Worm (Caenorhabditis elegans) whole organism, young adult: ENCODE results near the gene clec-153.

ENCODE experiments used
- C06A6.2 ChIP-seq: fragments of 200-800 bp; sonication (Bioruptor generic); conservative IDR thresholded peaks from 2 replicates; pipeline ENCODE4 v1.3.6; 2022; ENCODE audit warnings: missing genetic modification characterization, missing compliant biosample characterization
- T26A5.8 ChIP-seq: sonication (generic microtip); optimal IDR thresholded peaks from 2 replicates; lab custom pipeline; 2016; ENCODE audit warnings: missing genetic modification characterization, missing compliant biosample characterization
- bed-2 ChIP-seq: fragments of 200-800 bp; sonication (Bioruptor generic); IDR thresholded peaks from 2 replicates; pipeline ENCODE4 v1.3.6; 2022; ENCODE audit warnings: missing genetic modification reagents, missing genetic modification characterization, missing compliant biosample characterization
- ceh-91 ChIP-seq: fragments of 200-800 bp; sonication (Bioruptor generic); IDR thresholded peaks from 2 replicates; pipeline ENCODE4 v1.3.6; 2022; ENCODE audit warnings: missing genetic modification reagents, missing genetic modification characterization, missing compliant biosample characterization
- dpl-1 ChIP-seq: fragments of 150-350 bp; optimal IDR thresholded peaks from 2 replicates; lab custom pipeline; 2014; ENCODE audit warnings: missing biosample characterization, missing genetic modification reagents, missing genetic modification characterization
- let-607 ChIP-seq, 2 experiments: fragments of 200-800 bp in 1 of 2; sonication (Bioruptor generic) in 1 of 2; sonication (generic microtip) in 1 of 2; optimal IDR thresholded peaks; 2 replicates each; lab custom pipeline; 2016 to 2018; ENCODE audit warnings: mild to moderate bottlenecking in 2 of 2, missing compliant biosample characterization in 2 of 2, missing genetic modification characterization in 2 of 2, moderate library complexity in 2 of 2, missing genotype in 1 of 2
- mes-4 ChIP-seq: sonication (generic microtip); optimal IDR thresholded peaks from 2 replicates; lab custom pipeline; 2016; ENCODE audit warnings: missing genotype, missing genetic modification characterization, missing compliant biosample characterization
- snpc-3.4 ChIP-seq: sonication (generic microtip); optimal IDR thresholded peaks from 2 replicates; lab custom pipeline; 2017; ENCODE audit warnings: missing genetic modification characterization, mild to moderate bottlenecking, missing compliant biosample characterization, antibody characterized with exemption, moderate library complexity, missing genotype, missing genetic modification reagents
- snpc-4 ChIP-seq, 5 experiments: fragments of 150-350 bp in 1 of 5; sonication (generic microtip) in 4 of 5; optimal IDR thresholded peaks; 2 replicates each; lab custom pipeline; 2014 to 2018; ENCODE audit warnings: missing genetic modification characterization in 5 of 5, missing biosample characterization in 3 of 5, antibody characterized with exemption in 2 of 5, mild to moderate bottlenecking in 2 of 5, missing compliant biosample characterization in 2 of 5, missing genotype in 2 of 5, moderate library complexity in 2 of 5, missing genetic modification reagents in 1 of 5
- zim-3 ChIP-seq: sonication (generic microtip); optimal IDR thresholded peaks from 2 replicates; lab custom pipeline; 2017; ENCODE audit warnings: mild to moderate bottlenecking, missing genetic modification characterization, moderate library complexity, missing compliant biosample characterization

DNA sequence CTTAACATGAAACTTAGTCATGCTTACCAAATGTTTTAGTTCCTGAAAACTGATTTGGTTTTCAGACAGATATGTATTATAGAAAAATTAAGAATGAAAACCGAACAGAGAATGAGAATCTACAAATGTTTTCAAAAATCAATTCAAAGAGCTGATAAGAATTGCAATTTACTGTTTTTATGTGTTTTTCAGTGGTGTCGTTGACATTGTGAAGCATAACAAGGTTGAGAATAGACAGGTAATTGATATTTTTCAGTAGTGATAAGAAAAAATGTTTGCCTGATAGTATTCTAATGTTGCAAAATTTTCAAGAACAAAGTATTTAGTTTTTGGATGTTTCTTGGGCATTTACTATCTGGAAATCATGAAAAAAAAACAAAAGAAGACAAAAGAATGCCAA is 8.2 kb downstream of the clec-153 start, which contains the start of gene pfas-1:
- no peak for TF ChIP-seq C06A6.2 (GFP tag; lab: Robert Waterston, UW)
- no peak for TF ChIP-seq mes-4 (tag; lab: Kevin White, UChicago)
- TF ChIP-seq snpc-4 (GFP tag; optimal IDR thresholded peaks at IDR 0.05; lab: Kevin White, UChicago): no peak
- no peak for TF ChIP-seq snpc-4 (tag; optimal IDR thresholded peaks at IDR 0.05; lab: Kevin White, UChicago)
- TF ChIP-seq ceh-91: no peak
- TF ChIP-seq zim-3 (tag; lab: Kevin White, UChicago): no peak
- TF ChIP-seq dpl-1 (GFP tag; lab: Kevin White, UChicago): no peak
- no peak for TF ChIP-seq bed-2 (GFP tag; lab: Robert Waterston, UW)
- TF ChIP-seq T26A5.8 (tag; lab: Kevin White, UChicago): no peak
- TF ChIP-seq snpc-3.4: no peak
- TF ChIP-seq let-607 (tag; optimal IDR thresholded peaks at IDR 0.05; lab: Kevin White, UChicago): no peak
